Worm (Caenorhabditis elegans) whole organism, L3 larva: ENCODE results near the gene C34E10.12.

Experiments
- R02D3.7 ChIP-seq: fragments of 150-350 bp; optimal IDR thresholded peaks from 2 replicates; lab custom pipeline; 2014; ENCODE audit warnings: missing biosample characterization, missing genetic modification characterization
- ZK546.5 ChIP-seq: sonication (generic microtip); optimal IDR thresholded peaks from 2 replicates; lab custom pipeline; 2017; ENCODE audit warnings: missing biosample characterization, missing genetic modification characterization
- aly-2 ChIP-seq: fragments of 150-350 bp; optimal IDR thresholded peaks from 2 replicates; lab custom pipeline; 2014; ENCODE audit warnings: missing biosample characterization, missing genetic modification characterization
- ama-1 ChIP-seq: fragments of 150-350 bp; optimal IDR thresholded peaks from 2 replicates; lab custom pipeline; 2018
- ceh-16 ChIP-seq: sonication (generic microtip); optimal IDR thresholded peaks from 2 replicates; lab custom pipeline; 2017; ENCODE audit warnings: missing biosample characterization, missing genetic modification characterization
- ceh-28 ChIP-seq: fragments of 150-350 bp; optimal IDR thresholded peaks from 2 replicates; lab custom pipeline; 2014; ENCODE audit warnings: missing biosample characterization, missing genetic modification reagents, missing genetic modification characterization
- ceh-82 ChIP-seq: fragments of 150-350 bp; optimal IDR thresholded peaks from 2 replicates; lab custom pipeline; 2014; ENCODE audit warnings: missing biosample characterization, missing genetic modification characterization
- ceh-9 ChIP-seq: sonication (generic microtip); optimal IDR thresholded peaks from 2 replicates; lab custom pipeline; 2018; ENCODE audit warnings: missing biosample characterization, missing genetic modification characterization
- daf-12 ChIP-seq: fragments of 150-350 bp; optimal IDR thresholded peaks from 2 replicates; lab custom pipeline; 2014; ENCODE audit warnings: missing biosample characterization, missing genetic modification reagents, missing genetic modification characterization
- egl-27 ChIP-seq: sonication (generic microtip); optimal IDR thresholded peaks from 4 replicates; lab custom pipeline; 2017; ENCODE audit warnings: missing biosample characterization, missing genetic modification reagents, missing genetic modification characterization
- egl-5 ChIP-seq: fragments of 150-350 bp; optimal IDR thresholded peaks from 2 replicates; lab custom pipeline; 2017; ENCODE audit warnings: missing biosample characterization, missing genetic modification reagents, missing genetic modification characterization, inconsistent platforms
- elt-1 ChIP-seq: fragments of 150-350 bp; optimal IDR thresholded peaks from 2 replicates; lab custom pipeline; 2014; ENCODE audit warnings: missing biosample characterization, missing genetic modification characterization
- elt-2 ChIP-seq: sonication (generic microtip); optimal IDR thresholded peaks from 2 replicates; lab custom pipeline; 2016; ENCODE audit warnings: missing genetic modification reagents, mild to moderate bottlenecking, missing genetic modification characterization, missing compliant biosample characterization
- elt-3 ChIP-seq, 3 experiments: fragments of 150-350 bp in 1 of 3; sonication (generic microtip) in 2 of 3; optimal IDR thresholded peaks; 2 replicates in 2 of 3; 4 replicates in 1 of 3; lab custom pipeline; 2014 to 2017; ENCODE audit warnings: missing biosample characterization in 3 of 3, missing genetic modification characterization in 3 of 3
- fkh-10 ChIP-seq: sonication (generic microtip); optimal IDR thresholded peaks from 2 replicates; lab custom pipeline; 2017; ENCODE audit warnings: missing biosample characterization, missing genetic modification reagents, missing genetic modification characterization
- fos-1 ChIP-seq: fragments of 150-350 bp; optimal IDR thresholded peaks from 2 replicates; lab custom pipeline; 2014; ENCODE audit warnings: missing biosample characterization, missing genetic modification characterization
- hmg-11 ChIP-seq: sonication (generic microtip); optimal IDR thresholded peaks from 2 replicates; lab custom pipeline; 2016; ENCODE audit warnings: missing genetic modification characterization, missing compliant biosample characterization
- jun-1 ChIP-seq: fragments of 150-350 bp; optimal IDR thresholded peaks from 2 replicates; lab custom pipeline; 2014; ENCODE audit warnings: missing biosample characterization, missing genetic modification reagents, missing genetic modification characterization
- lin-15B ChIP-seq: fragments of 150-350 bp; optimal IDR thresholded peaks from 2 replicates; lab custom pipeline; 2014; ENCODE audit warnings: missing biosample characterization, missing genetic modification characterization
- lin-39 ChIP-seq: fragments of 150-350 bp; optimal IDR thresholded peaks from 2 replicates; lab custom pipeline; 2018; ENCODE audit warnings: missing biosample characterization, missing genetic modification reagents, missing genetic modification characterization
- lsy-12 ChIP-seq: sonication (generic microtip); optimal IDR thresholded peaks from 2 replicates; lab custom pipeline; 2016; ENCODE audit warnings: mild to moderate bottlenecking, missing genetic modification characterization, missing compliant biosample characterization
- mdl-1 ChIP-seq: fragments of 150-350 bp; optimal IDR thresholded peaks from 2 replicates; lab custom pipeline; 2014; ENCODE audit warnings: missing biosample characterization, missing genetic modification characterization
- mml-1 ChIP-seq: fragments of 150-350 bp; sonication (generic microtip); optimal IDR thresholded peaks from 3 replicates; lab custom pipeline; 2014; ENCODE audit warnings: missing biosample characterization, missing genetic modification characterization
- nfya-1 ChIP-seq: sonication (generic microtip); optimal IDR thresholded peaks from 2 replicates; lab custom pipeline; 2017; ENCODE audit warnings: missing genetic modification characterization, mild to moderate bottlenecking, missing compliant biosample characterization, antibody characterized with exemption, moderate library complexity; ENCODE audit not compliant: insufficient read depth
- nhr-11 ChIP-seq: fragments of 150-350 bp; optimal IDR thresholded peaks from 2 replicates; lab custom pipeline; 2014; ENCODE audit warnings: missing biosample characterization, missing genetic modification characterization
- nhr-12 ChIP-seq: fragments of 150-350 bp; optimal IDR thresholded peaks from 2 replicates; lab custom pipeline; 2014; ENCODE audit warnings: missing biosample characterization, missing genetic modification characterization
- nhr-23 ChIP-seq: fragments of 150-350 bp; optimal IDR thresholded peaks from 2 replicates; lab custom pipeline; 2014; ENCODE audit warnings: missing biosample characterization, missing genetic modification reagents, missing genetic modification characterization
- nhr-237 ChIP-seq: fragments of 150-350 bp; optimal IDR thresholded peaks from 2 replicates; lab custom pipeline; 2014; ENCODE audit warnings: missing biosample characterization, missing genetic modification characterization
- nhr-25 ChIP-seq: sonication (generic microtip); optimal IDR thresholded peaks from 2 replicates; lab custom pipeline; 2017; ENCODE audit warnings: missing biosample characterization, missing genetic modification characterization
- nhr-28 ChIP-seq: fragments of 150-350 bp; optimal IDR thresholded peaks from 2 replicates; lab custom pipeline; 2014; ENCODE audit warnings: missing biosample characterization, missing genetic modification characterization
- nhr-43 ChIP-seq: sonication (generic microtip); optimal IDR thresholded peaks from 2 replicates; lab custom pipeline; 2016; ENCODE audit warnings: mild to moderate bottlenecking, missing genetic modification characterization, missing compliant biosample characterization; ENCODE audit not compliant: poor library complexity, severe bottlenecking
- pha-4 ChIP-seq: fragments of 150-350 bp; optimal IDR thresholded peaks from 2 replicates; lab custom pipeline; 2014; ENCODE audit warnings: missing biosample characterization, missing genetic modification reagents, missing genetic modification characterization
- pqm-1 ChIP-seq: fragments of 150-350 bp; optimal IDR thresholded peaks from 2 replicates; lab custom pipeline; 2017; ENCODE audit warnings: missing biosample characterization, missing genetic modification characterization, inconsistent platforms
- skn-1 ChIP-seq: fragments of 150-350 bp; optimal IDR thresholded peaks from 2 replicates; lab custom pipeline; 2014; ENCODE audit warnings: missing biosample characterization, missing genetic modification characterization
- snpc-4 ChIP-seq: fragments of 150-350 bp; optimal IDR thresholded peaks from 2 replicates; lab custom pipeline; 2014; ENCODE audit warnings: missing biosample characterization, missing genetic modification characterization
- tbx-2 ChIP-seq: sonication (generic microtip); optimal IDR thresholded peaks from 2 replicates; lab custom pipeline; 2016; ENCODE audit warnings: mild to moderate bottlenecking, missing genetic modification characterization, missing compliant biosample characterization
- unc-62 ChIP-seq: fragments of 150-350 bp; sonication (generic microtip); optimal IDR thresholded peaks from 4 replicates; lab custom pipeline; 2014; ENCODE audit warnings: missing biosample characterization, missing genetic modification reagents, missing genetic modification characterization
- zag-1 ChIP-seq: fragments of 150-350 bp; optimal IDR thresholded peaks from 2 replicates; lab custom pipeline; 2014; ENCODE audit warnings: missing biosample characterization, missing genetic modification characterization
- ztf-11 ChIP-seq: fragments of 150-350 bp; optimal IDR thresholded peaks from 2 replicates; lab custom pipeline; 2014; ENCODE audit warnings: missing biosample characterization, missing genetic modification characterization
- ztf-4 ChIP-seq: fragments of 150-350 bp; optimal IDR thresholded peaks from 2 replicates; lab custom pipeline; 2014; ENCODE audit warnings: missing biosample characterization, missing genetic modification characterization

The C34E10.12 gene

ce11 chrIII:5227831-5228467 lies at the start of gene C34E10.12, which contains the start of the genes C34E10.10 and atp-2:
Gene C34E10.12 (minus strand): TSS chrIII:5227881.
Gene C34E10.10 (minus strand): TSS chrIII:5227884.
Gene atp-2 (plus strand): TSS chrIII:5228417.
- no peak for TF ChIP-seq elt-3 (tag; optimal IDR thresholded peaks at IDR 0.05; lab: Kevin White, UChicago)
- TF ChIP-seq mml-1 = no peak
- TF ChIP-seq ztf-4 = peak; percentile 25
- no peak for TF ChIP-seq daf-12 (tag; lab: Kevin White, UChicago)
- TF ChIP-seq hmg-11 (tag; lab: Kevin White, UChicago) = peak; percentile 91
- TF ChIP-seq elt-2 = peak; percentile 62
- TF ChIP-seq nhr-28 (tag; lab: Kevin White, UChicago) = no peak
- TF ChIP-seq nhr-237 (tag; lab: Kevin White, UChicago) = no peak
- TF ChIP-seq ama-1 (lab: Kevin White, UChicago) = peak; percentile 42
- no peak for TF ChIP-seq elt-1 (tag; lab: Kevin White, UChicago)
- no peak for TF ChIP-seq aly-2 (tag; lab: Kevin White, UChicago)
- TF ChIP-seq egl-5 (tag; lab: Kevin White, UChicago) = peak; percentile 88
- TF ChIP-seq tbx-2 (tag; lab: Kevin White, UChicago) = peak; percentile 29
- peak; percentile 92 for TF ChIP-seq nhr-23 (tag; lab: Kevin White, UChicago)
- peak; percentile 33 for TF ChIP-seq fkh-10 (GFP tag; lab: Kevin White, UChicago)
- TF ChIP-seq lsy-12 (tag; lab: Kevin White, UChicago) = peak; percentile 77
- no peak for TF ChIP-seq fos-1 (tag; lab: Kevin White, UChicago)
- TF ChIP-seq zag-1 = no peak
- no peak for TF ChIP-seq ceh-9
- peak; percentile 30 for TF ChIP-seq nhr-11
- TF ChIP-seq unc-62 = no peak
- no peak for TF ChIP-seq ztf-11 (tag; lab: Kevin White, UChicago)
- TF ChIP-seq nhr-43 (tag; lab: Kevin White, UChicago) = peak; percentile 80
- peak; percentile 40 for TF ChIP-seq snpc-4 (tag; lab: Kevin White, UChicago)
- peak; percentile 2 for TF ChIP-seq jun-1 (tag; lab: Kevin White, UChicago)
- peak; percentile 50 for TF ChIP-seq R02D3.7 (tag; lab: Kevin White, UChicago)
- TF ChIP-seq ceh-16 (tag; lab: Kevin White, UChicago) = no peak
- no peak for TF ChIP-seq ZK546.5
- peak; percentile 42 for TF ChIP-seq pqm-1 (tag; lab: Kevin White, UChicago)
- peak; percentile 95 for TF ChIP-seq lin-15B (tag; lab: Kevin White, UChicago)
- peak; percentile 93 for TF ChIP-seq nfya-1 (tag; lab: Kevin White, UChicago)
- TF ChIP-seq nhr-25 (tag; lab: Kevin White, UChicago) = peak; percentile 78
- peak; percentile 94 for TF ChIP-seq lin-39
- TF ChIP-seq pha-4 (tag; lab: Kevin White, UChicago) = peak; percentile 97
- TF ChIP-seq ceh-82 (tag; lab: Kevin White, UChicago) = peak; percentile 9
- TF ChIP-seq skn-1 (tag; lab: Kevin White, UChicago) = peak; percentile 57
- no peak for TF ChIP-seq mdl-1 (tag; lab: Kevin White, UChicago)

ce11 chrIII:5274715-5275355 lies 47.2 kb upstream of the C34E10.12 start, which contains the start of the genes daf-41 and toc-1:
Gene daf-41 (minus strand): TSS chrIII:5274765.
Gene toc-1 (plus strand): TSS chrIII:5275251.
- TF ChIP-seq nhr-25 (tag; lab: Kevin White, UChicago) = peak; percentile 47
- peak; percentile 45 for TF ChIP-seq hmg-11 (tag; lab: Kevin White, UChicago)
- peak; percentile 24 for TF ChIP-seq ceh-28 (tag; lab: Kevin White, UChicago)
- TF ChIP-seq pha-4 (tag; lab: Kevin White, UChicago) = peak; percentile 55
- TF ChIP-seq lin-39 = peak; percentile 4
- peak; percentile 20 for TF ChIP-seq elt-2
- peak; percentile 63 for TF ChIP-seq lin-15B (tag; lab: Kevin White, UChicago)
- peak; percentile 71 for TF ChIP-seq nfya-1 (tag; lab: Kevin White, UChicago)
- TF ChIP-seq nhr-23 (tag; lab: Kevin White, UChicago) = peak; percentile 14
- TF ChIP-seq snpc-4 (tag; lab: Kevin White, UChicago) = peak; percentile 25
- TF ChIP-seq nhr-12 = no peak
- no peak for TF ChIP-seq mdl-1 (tag; lab: Kevin White, UChicago)
- no peak for TF ChIP-seq egl-27 (tag; lab: Kevin White, UChicago)
- peak; percentile 58 for TF ChIP-seq skn-1 (tag; lab: Kevin White, UChicago)
